Fruit fly (Drosophila melanogaster): ENCODE data around the gene CG14645.

CG14645 gene

DNA sequence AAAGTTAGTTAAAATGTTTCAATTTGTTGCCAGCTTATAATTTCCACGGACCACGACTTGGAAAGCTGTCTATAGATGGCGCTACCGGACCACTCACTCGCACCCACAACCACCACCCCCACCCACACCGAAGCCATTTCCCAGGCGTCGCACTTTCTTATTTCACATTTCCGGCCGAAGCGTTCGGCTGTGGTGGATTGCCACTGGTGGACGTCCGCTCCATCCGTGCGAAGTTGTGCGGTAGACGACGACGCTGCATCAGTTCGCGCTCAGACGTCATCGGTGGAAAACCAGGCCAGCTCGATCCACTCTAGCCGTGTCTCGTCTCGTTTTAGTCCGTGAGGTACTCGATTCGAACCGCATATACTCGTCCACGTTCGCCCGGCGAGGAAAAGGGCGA is 24.7 kb downstream of the CG14645 start, which contains the start of gene CG1090 (continued):
- TF ChIP-seq aop (GFP tag; IDR thresholded peaks at IDR 0.05), result no peak
- TF ChIP-seq CG31441 (GFP tag; IDR thresholded peaks at IDR 0.05), result no peak
- TF ChIP-seq CG6765 (GFP tag; optimal IDR thresholded peaks at IDR 0.05), result peak; percentile 82
- TF ChIP-seq esg (GFP tag; conservative IDR thresholded peaks at IDR 0.05), result no peak
- TF ChIP-seq Atf6 (GFP tag; IDR thresholded peaks at IDR 0.05), result no peak
- no peak for TF ChIP-seq CG15269 (tag; optimal IDR thresholded peaks at IDR 0.05)
- no peak for TF ChIP-seq CG5953 (GFP tag; IDR thresholded peaks at IDR 0.05)
- TF ChIP-seq CG1603 (tag; optimal IDR thresholded peaks at IDR 0.05), result no peak
- no peak for TF ChIP-seq Dll (GFP tag; IDR thresholded peaks at IDR 0.05; ENCODE audit: partially characterized antibody)
- TF ChIP-seq sna (GFP tag; IDR thresholded peaks at IDR 0.05; ENCODE audit: partially characterized antibody), result no peak
- no peak for TF ChIP-seq chn (GFP tag; optimal IDR thresholded peaks at IDR 0.05)
- no peak for TF ChIP-seq CG14014 (GFP tag; IDR thresholded peaks at IDR 0.05)
- no peak for TF ChIP-seq Blimp-1 (GFP tag; optimal IDR thresholded peaks at IDR 0.05)
- no peak for TF ChIP-seq bab2 (GFP tag; optimal IDR thresholded peaks at IDR 0.05)
- TF ChIP-seq toy (GFP tag; IDR thresholded peaks at IDR 0.05), result no peak
- TF ChIP-seq psq (GFP tag; optimal IDR thresholded peaks at IDR 0.05), result no peak
- peak; percentile 73 for TF ChIP-seq CG34376 (GFP tag; optimal IDR thresholded peaks at IDR 0.05)
- TF ChIP-seq zf30C (GFP tag; optimal IDR thresholded peaks at IDR 0.05), result no peak
- no peak for TF ChIP-seq sisA (GFP tag; IDR thresholded peaks at IDR 0.05)
- no peak for TF ChIP-seq dmrt99B (tag; optimal IDR thresholded peaks at IDR 0.05)
- TF ChIP-seq CG8089 (GFP tag; optimal IDR thresholded peaks at IDR 0.05), result no peak
- peak; percentile 77 for TF ChIP-seq lab (GFP tag; optimal IDR thresholded peaks at IDR 0.05)
- TF ChIP-seq caup (GFP tag; optimal IDR thresholded peaks at IDR 0.05; ENCODE audit: severe bottlenecking), result peak; percentile 29
- TF ChIP-seq CG12155 (GFP tag; optimal IDR thresholded peaks at IDR 0.05), result no peak
- no peak for TF ChIP-seq CG9797 (GFP tag; optimal IDR thresholded peaks at IDR 0.05)
- TF ChIP-seq sqz (GFP tag; optimal IDR thresholded peaks at IDR 0.05), result no peak
- no peak for TF ChIP-seq CG8388 (GFP tag; optimal IDR thresholded peaks at IDR 0.05)
- TF ChIP-seq CG2712 (tag; optimal IDR thresholded peaks at IDR 0.05), result no peak
- TF ChIP-seq CG12071 (GFP tag; optimal IDR thresholded peaks at IDR 0.05), result no peak
- TF ChIP-seq abd-A (tag; optimal IDR thresholded peaks at IDR 0.05), result peak; percentile 67
- peak; percentile 64 for TF ChIP-seq CG10543 (GFP tag; optimal IDR thresholded peaks at IDR 0.05)
- no peak for TF ChIP-seq B-H1 (GFP tag; IDR thresholded peaks at IDR 0.05)
- TF ChIP-seq gsb (GFP tag; IDR thresholded peaks at IDR 0.05), result no peak
- TF ChIP-seq pzg (GFP tag; optimal IDR thresholded peaks at IDR 0.05), result peak; percentile 15
- no peak for TF ChIP-seq CG14050 (GFP tag; IDR thresholded peaks at IDR 0.05)
- peak; percentile 38 for TF ChIP-seq scrt (GFP tag; optimal IDR thresholded peaks at IDR 0.05)
- no peak for TF ChIP-seq gt (GFP tag; IDR thresholded peaks at IDR 0.05)
- peak; percentile 30; the same call in 1 of the 2 replicates for TF ChIP-seq NFAT (GFP tag; IDR thresholded peaks at IDR 0.05)
- no peak for TF ChIP-seq PHDP (tag; optimal IDR thresholded peaks at IDR 0.05)
- TF ChIP-seq Ets65A (GFP tag), result peak; percentile 60
- 0 out of 3 replicates have a peak, but pooled peaks have one; percentile 6 for TF ChIP-seq zfh1 (GFP tag; IDR thresholded peaks at IDR 0.05)
- TF ChIP-seq CG18599 (GFP tag; optimal IDR thresholded peaks at IDR 0.05), result peak; percentile 70
- TF ChIP-seq Hand (GFP tag; optimal IDR thresholded peaks at IDR 0.05), result peak; percentile 60
- TF ChIP-seq slou (GFP tag; optimal IDR thresholded peaks at IDR 0.05), result no peak
- 0 out of 2 replicates have a peak, but pooled peaks have one; percentile 11 for TF ChIP-seq CG11696 (GFP tag; IDR thresholded peaks at IDR 0.05)
- TF ChIP-seq Tbp (GFP tag; optimal IDR thresholded peaks at IDR 0.05), result no peak
- TF ChIP-seq lilli (GFP tag; optimal IDR thresholded peaks at IDR 0.05), result no peak
- peak; percentile 41 for TF ChIP-seq CG13894 (tag; optimal IDR thresholded peaks at IDR 0.05)
- peak; percentile 52 for TF ChIP-seq Meics (GFP tag; optimal IDR thresholded peaks at IDR 0.05)
- TF ChIP-seq ase (GFP tag; IDR thresholded peaks at IDR 0.05), result no peak
- TF ChIP-seq CG13624 (GFP tag; optimal IDR thresholded peaks at IDR 0.05), result no peak

All from whole organism, embryonic.